Worm (Caenorhabditis elegans) whole organism, L1 larva: Measurements from ENCODE around the gene str-5.

Experiments
- blmp-1 ChIP-seq: fragments of 150-350 bp; optimal IDR thresholded peaks from 2 replicates; lab custom pipeline; 2014; ENCODE audit warnings: missing biosample characterization, missing genetic modification characterization
- dpl-1 ChIP-seq, 3 experiments: fragments of 150-350 bp in 2 of 3; sonication (generic microtip) in 1 of 3; optimal IDR thresholded peaks; 2 replicates each; lab custom pipeline; 2014 to 2017; ENCODE audit warnings: missing biosample characterization in 3 of 3, missing genetic modification characterization in 3 of 3, missing genetic modification reagents in 3 of 3
- lin-13 ChIP-seq: fragments of 150-350 bp; optimal IDR thresholded peaks from 2 replicates; lab custom pipeline; 2014; ENCODE audit warnings: missing biosample characterization, missing genetic modification reagents, missing genetic modification characterization
- lin-15B ChIP-seq: fragments of 150-350 bp; sonication (generic microtip); optimal IDR thresholded peaks from 3 replicates; lab custom pipeline; 2014; ENCODE audit warnings: missing biosample characterization, missing genetic modification characterization
- mab-9 ChIP-seq: fragments of 200-800 bp; sonication (Bioruptor generic); IDR thresholded peaks from 2 replicates; pipeline ENCODE4 v1.3.6; 2022; ENCODE audit warnings: missing genetic modification reagents, missing genetic modification characterization, missing compliant biosample characterization
- nhr-237 ChIP-seq: fragments of 150-350 bp; optimal IDR thresholded peaks from 2 replicates; lab custom pipeline; 2014; ENCODE audit warnings: missing biosample characterization, missing genetic modification characterization
- nhr-28 ChIP-seq: fragments of 150-350 bp; optimal IDR thresholded peaks from 2 replicates; lab custom pipeline; 2014; ENCODE audit warnings: missing biosample characterization, missing genetic modification characterization
- nhr-76 ChIP-seq: sonication (generic microtip); optimal IDR thresholded peaks from 2 replicates; lab custom pipeline; 2017; ENCODE audit warnings: missing biosample characterization, missing genetic modification characterization
- unc-62 ChIP-seq: fragments of 150-350 bp; optimal IDR thresholded peaks from 2 replicates; lab custom pipeline; 2014; ENCODE audit warnings: missing biosample characterization, missing genetic modification reagents, missing genetic modification characterization

ce11 chrV:15766122-15766594, 13.1 kb downstream of the str-5 start, which contains the start of the genes haf-3 and F57A10.2:
- TF ChIP-seq mab-9 (GFP tag; lab: Robert Waterston, UW), result peak; percentile 85
- TF ChIP-seq nhr-237 (tag; lab: Kevin White, UChicago), result peak; percentile 50
- no peak for TF ChIP-seq nhr-76 (tag; lab: Kevin White, UChicago)
- TF ChIP-seq blmp-1 (tag; lab: Kevin White, UChicago), result peak; percentile 79
- peak; percentile 99 for TF ChIP-seq dpl-1 (GFP tag; optimal IDR thresholded peaks at IDR 0.05; lab: Kevin White, UChicago)
- TF ChIP-seq unc-62 (GFP tag; lab: Kevin White, UChicago), result no peak
- peak; percentile 91 for TF ChIP-seq lin-13 (GFP tag; lab: Kevin White, UChicago)
- TF ChIP-seq lin-15B (tag; lab: Kevin White, UChicago), result peak; percentile 88
- TF ChIP-seq nhr-28, result peak; percentile 39
